In the genomic region with DNA sequence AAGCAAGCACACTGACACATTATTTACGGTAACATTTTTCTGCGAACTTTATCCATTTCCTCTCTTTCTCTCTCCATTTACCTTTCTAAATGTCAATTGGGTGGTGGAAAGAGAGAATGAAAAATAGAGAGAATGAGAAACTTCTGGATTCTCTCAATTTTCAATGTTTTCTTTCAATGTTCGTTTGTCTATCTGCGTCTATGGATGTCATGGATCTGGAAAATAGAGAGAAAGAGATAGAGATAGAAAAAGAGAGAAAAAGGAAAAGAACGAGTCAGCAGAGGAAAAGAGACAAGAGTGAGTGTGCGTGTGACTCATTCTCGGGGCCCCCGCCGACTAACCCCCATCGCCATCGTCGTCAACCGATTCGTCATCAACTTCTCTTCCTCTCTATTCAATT, we compare ENCODE assay signal across 3 worm cellular contexts.
TF ChIP-seq lines count a peak whose summit lies in the region.

A gene (plus strand): TSS at position 307 of the 400 bp plus-strand sequence.

TF ChIP-seq in whole organism, L2 larva, 48 proteins besides CTCF, POLR2A, EP300 and RAD21 (continued from another document):
- TF ChIP-seq nhr-6 (tag; optimal IDR thresholded peaks at IDR 0.05; lab: Kevin White, UChicago), result peak; percentile 80
- TF ChIP-seq ceh-16 (tag; optimal IDR thresholded peaks at IDR 0.05; lab: Kevin White, UChicago), result peak; percentile 51
- TF ChIP-seq lin-11 (tag; optimal IDR thresholded peaks at IDR 0.05; lab: Kevin White, UChicago), result no peak
- no peak for TF ChIP-seq lin-39 (tag; optimal IDR thresholded peaks at IDR 0.05; lab: Kevin White, UChicago)
- TF ChIP-seq nhr-77 (tag; optimal IDR thresholded peaks at IDR 0.05; lab: Kevin White, UChicago), result peak; percentile 6
- peak; percentile 88 for TF ChIP-seq crh-2 (tag; optimal IDR thresholded peaks at IDR 0.05; lab: Kevin White, UChicago)
- peak; percentile 11 for TF ChIP-seq unc-62 (GFP tag; optimal IDR thresholded peaks at IDR 0.05; lab: Kevin White, UChicago)
- TF ChIP-seq nhr-12 (tag; optimal IDR thresholded peaks at IDR 0.05; lab: Kevin White, UChicago), result no peak
- peak; percentile 36 for TF ChIP-seq Y55F3AM.14 (GFP tag; optimal IDR thresholded peaks at IDR 0.05; lab: Kevin White, UChicago)
- peak; percentile 51 for TF ChIP-seq nhr-237 (tag; optimal IDR thresholded peaks at IDR 0.05; lab: Kevin White, UChicago)
- TF ChIP-seq skn-1 (tag; optimal IDR thresholded peaks at IDR 0.05; lab: Kevin White, UChicago), result no peak
- TF ChIP-seq peb-1 (tag; optimal IDR thresholded peaks at IDR 0.05; lab: Kevin White, UChicago), result no peak
- peak; percentile 93 for TF ChIP-seq nhr-129 (tag; optimal IDR thresholded peaks at IDR 0.05; lab: Kevin White, UChicago)
- no peak for TF ChIP-seq ztf-11 (tag; optimal IDR thresholded peaks at IDR 0.05; lab: Kevin White, UChicago)
- TF ChIP-seq R02D3.7 (tag; optimal IDR thresholded peaks at IDR 0.05; lab: Kevin White, UChicago), result no peak
- no peak for TF ChIP-seq ama-1 (optimal IDR thresholded peaks at IDR 0.05; lab: Kevin White, UChicago)
- peak; percentile 22 to 70 for TF ChIP-seq mdl-1 (tag; optimal IDR thresholded peaks at IDR 0.05; lab: Kevin White, UChicago)
- TF ChIP-seq ZK546.5 (tag; optimal IDR thresholded peaks at IDR 0.05; lab: Kevin White, UChicago), result no peak
- TF ChIP-seq mab-5 (tag; optimal IDR thresholded peaks at IDR 0.05; lab: Kevin White, UChicago), result peak; percentile 12
- peak; percentile 73 for TF ChIP-seq gmeb-1 (tag; optimal IDR thresholded peaks at IDR 0.05; lab: Kevin White, UChicago)
- TF ChIP-seq nhr-25 (tag; optimal IDR thresholded peaks at IDR 0.05; lab: Kevin White, UChicago), result peak; percentile 94
- TF ChIP-seq dmd-4 (tag; optimal IDR thresholded peaks at IDR 0.05; lab: Kevin White, UChicago), result no peak
- peak; percentile 98 for TF ChIP-seq C34F6.9 (tag; optimal IDR thresholded peaks at IDR 0.05; lab: Kevin White, UChicago)
- peak; percentile 91 for TF ChIP-seq unc-55 (GFP tag; optimal IDR thresholded peaks at IDR 0.05; lab: Kevin White, UChicago)
- TF ChIP-seq F13H6.1 (tag; optimal IDR thresholded peaks at IDR 0.05; lab: Kevin White, UChicago), result peak; percentile 91
- peak; percentile 13 for TF ChIP-seq zag-1 (tag; optimal IDR thresholded peaks at IDR 0.05; lab: Kevin White, UChicago)
- TF ChIP-seq nhr-23 (tag; optimal IDR thresholded peaks at IDR 0.05; lab: Kevin White, UChicago), result no peak
TF ChIP-seq in whole organism, L2 larva: peak in this region for 28.

TF ChIP-seq in whole organism, L4 larva, 104 proteins besides CTCF, POLR2A, EP300 and RAD21 (continued from another document):
- TF ChIP-seq nhr-237 (tag; optimal IDR thresholded peaks at IDR 0.05; lab: Kevin White, UChicago) (peak; percentile 25), mdl-1 (tag; optimal IDR thresholded peaks at IDR 0.05; lab: Kevin White, UChicago) (peak in 1 of 2 experiments; percentile 72), zag-1 (tag; optimal IDR thresholded peaks at IDR 0.05; lab: Kevin White, UChicago) (no peak), unc-130 (GFP tag; optimal IDR thresholded peaks at IDR 0.05; lab: Kevin White, UChicago) (no peak), nhr-10 (tag; optimal IDR thresholded peaks at IDR 0.05; lab: Kevin White, UChicago) (peak; percentile 17), T20F7.1 (GFP tag; optimal IDR thresholded peaks at IDR 0.05; lab: Kevin White, UChicago) (peak; percentile 71), nhr-102 (tag; optimal IDR thresholded peaks at IDR 0.05; lab: Kevin White, UChicago) (peak; percentile 46), ces-1 (GFP tag; optimal IDR thresholded peaks at IDR 0.05; lab: Kevin White, UChicago) (no peak), daf-16 (GFP tag; optimal IDR thresholded peaks at IDR 0.05; lab: Kevin White, UChicago) (peak in 1 of 2 experiments; percentile 68), daf-16 (tag; optimal IDR thresholded peaks at IDR 0.05; lab: Kevin White, UChicago) (peak; percentile 23), nhr-28 (tag; optimal IDR thresholded peaks at IDR 0.05; lab: Kevin White, UChicago) (peak; percentile 89), ceh-20 (GFP tag; IDR thresholded peaks at IDR 0.05; lab: Robert Waterston, UW) (0 out of 2 replicates have a peak, but pooled peaks have one; percentile 35), lin-13 (GFP tag; optimal IDR thresholded peaks at IDR 0.05; lab: Kevin White, UChicago) (no peak), nhr-77 (tag; optimal IDR thresholded peaks at IDR 0.05; lab: Kevin White, UChicago) (peak; percentile 93), dve-1 (tag; optimal IDR thresholded peaks at IDR 0.05; lab: Kevin White, UChicago; ENCODE audit: insufficient read depth) (peak; percentile 93), spr-1 (tag; optimal IDR thresholded peaks at IDR 0.05; lab: Kevin White, UChicago) (peak; percentile 51), F37D6.2 (tag; optimal IDR thresholded peaks at IDR 0.05; lab: Kevin White, UChicago) (peak; percentile 38), pha-4 (GFP tag; IDR thresholded peaks at IDR 0.05; lab: Robert Waterston, UW) (0 out of 2 replicates have a peak, but pooled peaks have one; percentile 22), pha-4 (tag; optimal IDR thresholded peaks at IDR 0.05; lab: Kevin White, UChicago) (no peak), nhr-6 (tag; optimal IDR thresholded peaks at IDR 0.05; lab: Kevin White, UChicago) (peak; percentile 92), dmd-9 (GFP tag; IDR thresholded peaks at IDR 0.05; lab: Robert Waterston, UW) (no peak), lsy-2 (tag; optimal IDR thresholded peaks at IDR 0.05; lab: Kevin White, UChicago) (peak; percentile 70 to 89), mxl-3 (GFP tag; optimal IDR thresholded peaks at IDR 0.05; lab: Kevin White, UChicago) (peak; percentile 56), cey-2 (tag; optimal IDR thresholded peaks at IDR 0.05; lab: Kevin White, UChicago; ENCODE audit: borderline replicate concordance, insufficient read depth) (peak; percentile 44), fkh-10 (GFP tag; optimal IDR thresholded peaks at IDR 0.05; lab: Kevin White, UChicago) (no peak), dpl-1 (GFP tag; optimal IDR thresholded peaks at IDR 0.05; lab: Kevin White, UChicago) (peak; percentile 47), snpc-1.2 (GFP tag; IDR thresholded peaks at IDR 0.05; lab: Robert Waterston, UW) (no peak), dmd-6 (GFP tag; IDR thresholded peaks at IDR 0.05; lab: Robert Waterston, UW) (peak; percentile 74), nhr-11 (tag; optimal IDR thresholded peaks at IDR 0.05; lab: Kevin White, UChicago) (peak; percentile 94), lin-38 (GFP tag; IDR thresholded peaks at IDR 0.05; lab: Robert Waterston, UW) (peak; percentile 55), tag-97 (GFP tag; IDR thresholded peaks at IDR 0.05; lab: Robert Waterston, UW) (no peak), nhr-48 (tag; optimal IDR thresholded peaks at IDR 0.05; lab: Kevin White, UChicago) (peak; percentile 73)

TF ChIP-seq in whole organism, mixed stage, embryonic, 35 proteins besides CTCF, POLR2A, EP300 and RAD21 (continued from another document):
- no peak for TF ChIP-seq M03D4.4 (tag; optimal IDR thresholded peaks at IDR 0.05; lab: Kevin White, UChicago)
- no peak for TF ChIP-seq zip-8 (tag; optimal IDR thresholded peaks at IDR 0.05; lab: Kevin White, UChicago)
- peak; percentile 95 for TF ChIP-seq nhr-237 (tag; optimal IDR thresholded peaks at IDR 0.05; lab: Kevin White, UChicago)
- TF ChIP-seq hlh-1 (tag; optimal IDR thresholded peaks at IDR 0.05; lab: Kevin White, UChicago), result no peak
- TF ChIP-seq drap-1 (GFP tag; optimal IDR thresholded peaks at IDR 0.05; lab: Kevin White, UChicago), result no peak
- TF ChIP-seq cnd-1 (tag; optimal IDR thresholded peaks at IDR 0.05; lab: Kevin White, UChicago), result no peak
